Worm (Caenorhabditis elegans): ENCODE results near the gene pqn-62.

The pqn-62 gene

ce11 chrX:5179050-5179449, 16.9 kb upstream of the pqn-62 start, which contains the start of gene metl-9:
TSS of gene metl-9 (minus strand) at chrX:5179150.
- TF ChIP-seq madf-8 (GFP tag; conservative IDR thresholded peaks at IDR 0.05) (peak; percentile 32; the same call in 1 of the 2 replicates), athp-1 (tag; optimal IDR thresholded peaks at IDR 0.05) (no peak), tbp1 (GFP tag; optimal IDR thresholded peaks at IDR 0.05) (no peak), Y56A3A.18 (GFP tag; IDR thresholded peaks at IDR 0.05) (no peak), die-1 (tag; optimal IDR thresholded peaks at IDR 0.05) (no peak), pbrm-1 (GFP tag; IDR thresholded peaks at IDR 0.05) (no peak), Y67H2A.10 (GFP tag; conservative IDR thresholded peaks at IDR 0.05) (no peak), let-607 (tag; optimal IDR thresholded peaks at IDR 0.05) (no peak), efl-1 (GFP tag; optimal IDR thresholded peaks at IDR 0.05) (peak; percentile 28), Y53F4B.3 (GFP tag; IDR thresholded peaks at IDR 0.05) (no peak), B0019.2 (GFP tag; conservative IDR thresholded peaks at IDR 0.05) (no peak), lin-40 (tag; optimal IDR thresholded peaks at IDR 0.05) (no peak), cebp-2 (GFP tag; IDR thresholded peaks at IDR 0.05) (no peak)

- TF ChIP-seq egrh-3 (GFP tag; IDR thresholded peaks at IDR 0.05) (no peak), ceh-58 (GFP tag; IDR thresholded peaks at IDR 0.05) (no peak), zfh-2 (GFP tag; conservative IDR thresholded peaks at IDR 0.05) (no peak), B0261.1 (tag; optimal IDR thresholded peaks at IDR 0.05) (no peak), lin-35 (GFP tag; optimal IDR thresholded peaks at IDR 0.05) (no peak)
These were observed 16.0 kb upstream of the pqn-62 start, which contains the start of gene sru-48 for ce11 chrX:5179874-5180273. TSS of gene sru-48 (plus strand) at chrX:5180174.

DNA sequence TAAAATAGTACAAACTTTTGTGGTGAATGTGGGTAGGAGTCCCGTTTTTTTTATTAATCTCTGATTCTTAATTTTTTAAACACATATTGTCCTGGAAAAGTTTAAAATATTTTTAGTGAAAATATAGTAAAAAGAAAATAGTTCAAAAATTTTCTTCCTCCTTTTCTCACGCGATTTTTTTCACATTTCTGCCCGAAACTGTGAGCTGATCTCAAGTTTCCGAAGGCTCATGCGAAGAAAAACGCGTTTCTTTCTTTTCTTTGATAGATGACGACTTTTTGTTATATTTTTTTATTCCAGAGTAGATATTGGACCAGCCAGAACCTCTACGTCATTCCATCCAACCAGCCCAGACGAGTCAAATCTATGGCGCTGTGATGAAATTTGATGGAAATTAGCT, 12.0 kb upstream of the pqn-62 start, which contains the start of gene T03G11.9:
Gene T03G11.9, plus strand, starts transcription at position 301 of the 400 bp plus-strand sequence.
- no peak for TF ChIP-seq sdz-38 (tag; optimal IDR thresholded peaks at IDR 0.05)
- TF ChIP-seq ztf-26 (tag; optimal IDR thresholded peaks at IDR 0.05), result no peak
- TF ChIP-seq hrde-1 (tag; optimal IDR thresholded peaks at IDR 0.05; ENCODE audit: borderline replicate concordance), result no peak
- TF ChIP-seq bed-2 (GFP tag; IDR thresholded peaks at IDR 0.05), result no peak
- no peak for TF ChIP-seq egl-18 (GFP tag; IDR thresholded peaks at IDR 0.05)
- no peak for TF ChIP-seq egrh-3 (GFP tag; IDR thresholded peaks at IDR 0.05)
- TF ChIP-seq B0019.2 (GFP tag; conservative IDR thresholded peaks at IDR 0.05), result no peak
- no peak for TF ChIP-seq pbrm-1 (GFP tag; IDR thresholded peaks at IDR 0.05)
- no peak for TF ChIP-seq nfya-1 (tag; optimal IDR thresholded peaks at IDR 0.05; ENCODE audit: borderline replicate concordance, insufficient read depth)

DNA sequence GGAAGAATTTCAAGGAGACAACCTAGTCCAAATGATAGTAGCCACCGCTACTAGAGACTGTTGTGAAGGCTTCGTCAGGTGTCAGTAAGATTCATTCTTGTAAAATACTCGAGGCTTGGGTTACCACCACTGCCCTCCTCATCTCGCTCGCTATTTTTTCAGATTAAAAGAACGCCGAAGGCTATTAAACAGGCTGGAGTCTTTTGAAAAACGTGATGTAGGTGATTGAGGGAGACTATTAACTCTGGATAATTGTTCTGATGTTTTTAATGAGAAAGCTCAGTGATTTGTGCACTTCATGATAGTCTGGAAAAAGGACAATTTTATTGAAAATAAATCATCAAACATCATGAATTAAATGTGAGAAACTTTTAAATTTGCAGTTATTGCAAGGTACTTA, 6.9 kb upstream of the pqn-62 start, which contains the start of gene zig-6:
Gene zig-6, minus strand, starts transcription at position 101 of the 400 bp plus-strand sequence.
- TF ChIP-seq B0019.2 (GFP tag; conservative IDR thresholded peaks at IDR 0.05), result no peak
- no peak for TF ChIP-seq B0261.1 (tag; optimal IDR thresholded peaks at IDR 0.05)
- no peak for TF ChIP-seq ztf-26 (tag; optimal IDR thresholded peaks at IDR 0.05)
- no peak for TF ChIP-seq mcd-1 (GFP tag; IDR thresholded peaks at IDR 0.05)

- TF ChIP-seq ZK185.1 (tag; optimal IDR thresholded peaks at IDR 0.05; ENCODE audit: poor library complexity, severe bottlenecking), result no peak
- TF ChIP-seq Y67H2A.10 (GFP tag; conservative IDR thresholded peaks at IDR 0.05), result no peak
- no peak for TF ChIP-seq cebp-2 (GFP tag; IDR thresholded peaks at IDR 0.05)
- no peak for TF ChIP-seq dpl-1 (GFP tag; optimal IDR thresholded peaks at IDR 0.05)
- TF ChIP-seq ztf-25 (GFP tag; IDR thresholded peaks at IDR 0.05), result no peak
- TF ChIP-seq ztf-18 (tag; optimal IDR thresholded peaks at IDR 0.05), result no peak
- no peak for TF ChIP-seq F37B4.10 (GFP tag; IDR thresholded peaks at IDR 0.05)
- TF ChIP-seq ceh-58 (GFP tag; IDR thresholded peaks at IDR 0.05), result no peak
- no peak for TF ChIP-seq C17E4.6 (GFP tag; IDR thresholded peaks at IDR 0.05)
- no peak for TF ChIP-seq zfh-2 (GFP tag; conservative IDR thresholded peaks at IDR 0.05)
- no peak for TF ChIP-seq Y56A3A.18 (GFP tag; IDR thresholded peaks at IDR 0.05)
- TF ChIP-seq K12H6.12 (tag; optimal IDR thresholded peaks at IDR 0.05), result no peak
These were observed 5.8 kb upstream of the pqn-62 start for ce11 chrX:5190061-5190460.

All from whole organism, young adult.